Fruit fly (Drosophila melanogaster): Measurements from ENCODE around the gene ND-ACP.

The ND-ACP gene

dm6 chr3L:1349397-1349796 lies 19.6 kb downstream of the ND-ACP start (continued):
- TF ChIP-seq CG6254 (GFP tag; optimal IDR thresholded peaks at IDR 0.05), result no peak
- TF ChIP-seq z (GFP tag; IDR thresholded peaks at IDR 0.05), result peak; percentile 88
- peak; percentile 15 for TF ChIP-seq CG15514 (GFP tag; optimal IDR thresholded peaks at IDR 0.05)
- peak; percentile 21 for TF ChIP-seq kni (GFP tag; optimal IDR thresholded peaks at IDR 0.05)
- no peak for TF ChIP-seq toy (GFP tag; IDR thresholded peaks at IDR 0.05)
- no peak for TF ChIP-seq cato (GFP tag; optimal IDR thresholded peaks at IDR 0.05; ENCODE audit: borderline replicate concordance)
- TF ChIP-seq Ets65A (GFP tag), result peak; percentile 68
- peak; percentile 39 for TF ChIP-seq Deaf1 (tag; optimal IDR thresholded peaks at IDR 0.05)
- 0 out of 3 replicates have a peak, but pooled peaks have one; percentile 12 for TF ChIP-seq HLH4C (GFP tag; IDR thresholded peaks at IDR 0.05; ENCODE audit: partially characterized antibody)
- no peak for TF ChIP-seq Sry-β (GFP tag; optimal IDR thresholded peaks at IDR 0.05)
- TF ChIP-seq zfh1 (GFP tag; IDR thresholded peaks at IDR 0.05), result no peak
- no peak for TF ChIP-seq CG11456 (GFP tag; IDR thresholded peaks at IDR 0.05)
- no peak for TF ChIP-seq MTF-1 (GFP tag; optimal IDR thresholded peaks at IDR 0.05; ENCODE audit: borderline replicate concordance)
- no peak for TF ChIP-seq Fer1 (GFP tag; optimal IDR thresholded peaks at IDR 0.05)
- no peak for TF ChIP-seq CG11093 (GFP tag; IDR thresholded peaks at IDR 0.05)
- TF ChIP-seq Mad (GFP tag; optimal IDR thresholded peaks at IDR 0.05), result no peak
- TF ChIP-seq CG9876 (GFP tag; optimal IDR thresholded peaks at IDR 0.05), result no peak
- no peak for TF ChIP-seq bbx (GFP tag; IDR thresholded peaks at IDR 0.05; ENCODE audit: partially characterized antibody)
- no peak for TF ChIP-seq emc (GFP tag; optimal IDR thresholded peaks at IDR 0.05)
- no peak; the same call in 1 of the 2 replicates for TF ChIP-seq Bgb (GFP tag; IDR thresholded peaks at IDR 0.05; ENCODE audit: partially characterized antibody)
- no peak for TF ChIP-seq ind (GFP tag; optimal IDR thresholded peaks at IDR 0.05)
- TF ChIP-seq CG15269 (tag; optimal IDR thresholded peaks at IDR 0.05), result no peak
- no peak for TF ChIP-seq CG31441 (GFP tag; IDR thresholded peaks at IDR 0.05)

- TF ChIP-seq CG18011 (GFP tag; optimal IDR thresholded peaks at IDR 0.05) (no peak), grau (tag; optimal IDR thresholded peaks at IDR 0.05) (peak; percentile 42), D19A (tag; optimal IDR thresholded peaks at IDR 0.05) (peak; percentile 34), otp (GFP tag; IDR thresholded peaks at IDR 0.05) (peak; percentile 10; the same call in 1 of the 3 replicates), sc (optimal IDR thresholded peaks at IDR 0.05) (no peak), sc (GFP tag; optimal IDR thresholded peaks at IDR 0.05) (no peak), CG13894 (tag; optimal IDR thresholded peaks at IDR 0.05) (peak; percentile 59), D19B (GFP tag; optimal IDR thresholded peaks at IDR 0.05) (no peak), CG2889 (GFP tag; IDR thresholded peaks at IDR 0.05) (no peak), Nf-YA (GFP tag; IDR thresholded peaks at IDR 0.05) (no peak), CG15696 (tag; optimal IDR thresholded peaks at IDR 0.05) (no peak), Ssrp (tag; optimal IDR thresholded peaks at IDR 0.05) (peak; percentile 6), bcd (GFP tag; optimal IDR thresholded peaks at IDR 0.05) (peak; percentile 19), CG18262 (tag; optimal IDR thresholded peaks at IDR 0.05) (peak; percentile 50), org-1 (GFP tag; optimal IDR thresholded peaks at IDR 0.05) (no peak), Nf-YC (tag; optimal IDR thresholded peaks at IDR 0.05) (peak; percentile 41), en (GFP tag; optimal IDR thresholded peaks at IDR 0.05) (no peak), CG15073 (GFP tag; optimal IDR thresholded peaks at IDR 0.05) (no peak), CG33557 (GFP tag; optimal IDR thresholded peaks at IDR 0.05) (peak; percentile 19), btn (GFP tag; optimal IDR thresholded peaks at IDR 0.05) (no peak), CG4707 (GFP tag; optimal IDR thresholded peaks at IDR 0.05) (no peak), zfh2 (GFP tag; optimal IDR thresholded peaks at IDR 0.05) (peak; percentile 38), CG6854 (GFP tag; optimal IDR thresholded peaks at IDR 0.05) (no peak), CG4820 (GFP tag; optimal IDR thresholded peaks at IDR 0.05) (peak; percentile 11), bbx (GFP tag; IDR thresholded peaks at IDR 0.05; ENCODE audit: partially characterized antibody) (peak; percentile 97), ken (GFP tag; IDR thresholded peaks at IDR 0.05) (no peak), CrebB (tag; optimal IDR thresholded peaks at IDR 0.05) (no peak)
These were observed 20.5 kb downstream of the ND-ACP start for dm6 chr3L:1349942-1350923.
